Worm (Caenorhabditis elegans) whole organism, late embryonic: ENCODE data around the gene fax-1.

Experiments used
- F13H6.1 ChIP-seq: sonication (generic microtip); optimal IDR thresholded peaks from 2 replicates; lab custom pipeline; 2016; ENCODE audit warnings: missing genetic modification characterization, missing compliant biosample characterization
- ahr-1 ChIP-seq: sonication (generic microtip); optimal IDR thresholded peaks from 2 replicates; lab custom pipeline; 2016; ENCODE audit warnings: missing genetic modification characterization, missing compliant biosample characterization
- ama-1 ChIP-seq: fragments of 150-350 bp; optimal IDR thresholded peaks from 2 replicates; lab custom pipeline; 2014
- ceh-14 ChIP-seq: sonication (generic microtip); optimal IDR thresholded peaks from 2 replicates; lab custom pipeline; 2016; ENCODE audit warnings: missing genotype, missing genetic modification characterization, missing compliant biosample characterization
- elt-2 ChIP-seq: sonication (generic microtip); optimal IDR thresholded peaks from 2 replicates; lab custom pipeline; 2016; ENCODE audit warnings: missing genetic modification reagents, missing genetic modification characterization, missing compliant biosample characterization
- fkh-6 ChIP-seq: sonication (generic microtip); optimal IDR thresholded peaks from 2 replicates; lab custom pipeline; 2016; ENCODE audit warnings: missing genetic modification characterization, missing compliant biosample characterization
- hlh-15 ChIP-seq: sonication (generic microtip); optimal IDR thresholded peaks from 2 replicates; lab custom pipeline; 2016; ENCODE audit warnings: missing genetic modification characterization, missing compliant biosample characterization
- hlh-6 ChIP-seq: sonication (generic microtip); optimal IDR thresholded peaks from 2 replicates; lab custom pipeline; 2016; ENCODE audit warnings: missing genotype, missing genetic modification characterization, missing compliant biosample characterization
- pat-9 ChIP-seq: fragments of 200-800 bp; sonication (Bioruptor generic); optimal IDR thresholded peaks from 2 replicates; lab custom pipeline; 2018; ENCODE audit warnings: mild to moderate bottlenecking, missing genetic modification characterization, moderate library complexity, missing compliant biosample characterization
- pha-4 ChIP-seq: fragments of 150-350 bp; optimal IDR thresholded peaks from 2 replicates; lab custom pipeline; 2018; ENCODE audit warnings: missing biosample characterization, missing genetic modification reagents, missing genetic modification characterization
- sox-4 ChIP-seq: sonication (generic microtip); optimal IDR thresholded peaks from 2 replicates; lab custom pipeline; 2017; ENCODE audit warnings: mild to moderate bottlenecking, missing genetic modification characterization, inconsistent platforms, missing compliant biosample characterization
- syd-9 ChIP-seq: sonication (generic microtip); optimal IDR thresholded peaks from 2 replicates; lab custom pipeline; 2016; ENCODE audit warnings: mild to moderate bottlenecking, missing genetic modification characterization, moderate library complexity, missing compliant biosample characterization
- tbx-7 ChIP-seq: sonication (generic microtip); optimal IDR thresholded peaks from 2 replicates; lab custom pipeline; 2016; ENCODE audit warnings: missing genotype, missing genetic modification characterization, missing compliant biosample characterization
- unc-3 ChIP-seq, 2 experiments: fragments of 200-800 bp in 1 of 2; sonication (Bioruptor generic) in 1 of 2; sonication (generic microtip) in 1 of 2; conservative IDR thresholded peaks in 1 of 2; optimal IDR thresholded peaks in 1 of 2; 2 replicates each; pipeline versions ENCODE4 v1.3.6 to Lab custom; 2016 to 2022; ENCODE audit warnings: missing compliant biosample characterization in 2 of 2, missing genetic modification characterization in 2 of 2, missing genetic modification reagents in 1 of 2

ce11 chrX:3170456-3170855 is 28.7 kb downstream of the fax-1 start, which contains the start of gene C15C7.6:
- TF ChIP-seq hlh-6 (tag; lab: Kevin White, UChicago) (no peak), sox-4 (tag; lab: Kevin White, UChicago) (no peak), tbx-7 (tag; lab: Kevin White, UChicago) (no peak), elt-2 (tag; lab: Kevin White, UChicago) (no peak), F13H6.1 (tag; lab: Kevin White, UChicago) (no peak), ama-1 (lab: Kevin White, UChicago) (no peak), unc-3 (GFP tag; conservative IDR thresholded peaks at IDR 0.05; lab: Robert Waterston, UW) (no peak), unc-3 (tag; optimal IDR thresholded peaks at IDR 0.05; lab: Kevin White, UChicago) (no peak), ceh-14 (tag; lab: Kevin White, UChicago) (no peak), ahr-1 (tag; lab: Kevin White, UChicago) (no peak), pat-9 (no peak), syd-9 (tag; lab: Kevin White, UChicago) (no peak), hlh-15 (tag; lab: Kevin White, UChicago) (no peak), pha-4 (tag; lab: Kevin White, UChicago) (no peak), fkh-6 (tag; lab: Kevin White, UChicago) (no peak)
